Worm (Caenorhabditis elegans) whole organism, late embryonic: ENCODE measurements around the gene R09F10.1.

Experiments used
- C38D4.7 ChIP-seq: fragments of 200-800 bp; sonication (Bioruptor generic); optimal IDR thresholded peaks from 2 replicates; lab custom pipeline; 2018; ENCODE audit warnings: mild to moderate bottlenecking, missing genetic modification characterization, moderate library complexity, missing compliant biosample characterization
- K02D7.2 ChIP-seq: sonication (generic microtip); optimal IDR thresholded peaks from 2 replicates; lab custom pipeline; 2017; ENCODE audit warnings: mild to moderate bottlenecking, missing genetic modification characterization, missing compliant biosample characterization
- T23F11.4 ChIP-seq: fragments of 200-800 bp; sonication (Bioruptor generic); optimal IDR thresholded peaks from 2 replicates; lab custom pipeline; 2018; ENCODE audit warnings: mild to moderate bottlenecking, missing genetic modification characterization, missing compliant biosample characterization
- ama-1 ChIP-seq: fragments of 150-350 bp; optimal IDR thresholded peaks from 2 replicates; lab custom pipeline; 2014
- ceh-14 ChIP-seq: sonication (generic microtip); optimal IDR thresholded peaks from 2 replicates; lab custom pipeline; 2016; ENCODE audit warnings: missing genotype, missing genetic modification characterization, missing compliant biosample characterization
- ceh-19 ChIP-seq: fragments of 200-800 bp; sonication (Bioruptor generic); optimal IDR thresholded peaks from 2 replicates; lab custom pipeline; 2018; ENCODE audit warnings: mild to moderate bottlenecking, missing genetic modification characterization, missing compliant biosample characterization
- ceh-2 ChIP-seq: sonication (generic microtip); optimal IDR thresholded peaks from 2 replicates; lab custom pipeline; 2016; ENCODE audit warnings: missing genotype, missing genetic modification characterization, missing compliant biosample characterization
- ceh-22 ChIP-seq: sonication (generic microtip); optimal IDR thresholded peaks from 2 replicates; lab custom pipeline; 2017; ENCODE audit warnings: missing biosample characterization, missing genetic modification characterization
- ceh-24 ChIP-seq: sonication (generic microtip); optimal IDR thresholded peaks from 2 replicates; lab custom pipeline; 2016; ENCODE audit warnings: mild to moderate bottlenecking, missing genetic modification characterization, missing compliant biosample characterization
- ceh-30 ChIP-seq: fragments of 150-350 bp; optimal IDR thresholded peaks from 2 replicates; lab custom pipeline; 2014; ENCODE audit warnings: missing biosample characterization, missing genetic modification characterization
- ceh-31 ChIP-seq: sonication (generic microtip); optimal IDR thresholded peaks from 2 replicates; lab custom pipeline; 2016; ENCODE audit warnings: missing genetic modification characterization, missing compliant biosample characterization
- ceh-34 ChIP-seq: sonication (generic microtip); optimal IDR thresholded peaks from 2 replicates; lab custom pipeline; 2016; ENCODE audit warnings: mild to moderate bottlenecking, missing genetic modification characterization, missing compliant biosample characterization
- ceh-48 ChIP-seq: sonication (generic microtip); optimal IDR thresholded peaks from 2 replicates; lab custom pipeline; 2016; ENCODE audit warnings: missing genetic modification characterization, inconsistent platforms, missing compliant biosample characterization
- ceh-6 ChIP-seq: fragments of 200-800 bp; sonication (Bioruptor generic); optimal IDR thresholded peaks from 2 replicates; lab custom pipeline; 2018; ENCODE audit warnings: mild to moderate bottlenecking, missing genetic modification characterization, missing compliant biosample characterization
- ceh-9 ChIP-seq: sonication (generic microtip); optimal IDR thresholded peaks from 2 replicates; lab custom pipeline; 2016; ENCODE audit warnings: mild to moderate bottlenecking, missing genetic modification characterization, inconsistent platforms, missing compliant biosample characterization
- che-1 ChIP-seq: sonication (generic microtip); optimal IDR thresholded peaks from 2 replicates; lab custom pipeline; 2016; ENCODE audit warnings: mild to moderate bottlenecking, missing genetic modification characterization, missing compliant biosample characterization
- elt-2 ChIP-seq: sonication (generic microtip); optimal IDR thresholded peaks from 2 replicates; lab custom pipeline; 2016; ENCODE audit warnings: missing genetic modification reagents, missing genetic modification characterization, missing compliant biosample characterization
- ets-4 ChIP-seq: sonication (generic microtip); optimal IDR thresholded peaks from 2 replicates; lab custom pipeline; 2016; ENCODE audit warnings: missing genetic modification characterization, missing compliant biosample characterization
- eyg-1 ChIP-seq: sonication (generic microtip); optimal IDR thresholded peaks from 2 replicates; lab custom pipeline; 2016; ENCODE audit warnings: missing genotype, missing genetic modification characterization, missing compliant biosample characterization
- fkh-10 ChIP-seq: fragments of 150-350 bp; optimal IDR thresholded peaks from 2 replicates; lab custom pipeline; 2014; ENCODE audit warnings: missing biosample characterization, missing genetic modification reagents, missing genetic modification characterization
- fkh-6 ChIP-seq: sonication (generic microtip); optimal IDR thresholded peaks from 2 replicates; lab custom pipeline; 2016; ENCODE audit warnings: missing genetic modification characterization, missing compliant biosample characterization
- hlh-6 ChIP-seq: sonication (generic microtip); optimal IDR thresholded peaks from 2 replicates; lab custom pipeline; 2016; ENCODE audit warnings: missing genotype, missing genetic modification characterization, missing compliant biosample characterization
- hlh-8 ChIP-seq: sonication (generic microtip); optimal IDR thresholded peaks from 2 replicates; lab custom pipeline; 2016; ENCODE audit warnings: missing genotype, missing genetic modification characterization, missing compliant biosample characterization
- lim-6 ChIP-seq: sonication (generic microtip); optimal IDR thresholded peaks from 2 replicates; lab custom pipeline; 2016; ENCODE audit warnings: missing genetic modification characterization, missing compliant biosample characterization
- lin-11 ChIP-seq: fragments of 200-800 bp; sonication (Bioruptor generic); optimal IDR thresholded peaks from 2 replicates; lab custom pipeline; 2018; ENCODE audit warnings: mild to moderate bottlenecking, missing genetic modification characterization, missing compliant biosample characterization
- madf-2 ChIP-seq: sonication (generic microtip); optimal IDR thresholded peaks from 2 replicates; lab custom pipeline; 2017; ENCODE audit warnings: missing genetic modification characterization, missing compliant biosample characterization
- mec-3 ChIP-seq: sonication (generic microtip); optimal IDR thresholded peaks from 2 replicates; lab custom pipeline; 2016; ENCODE audit warnings: borderline replicate concordance, missing genetic modification characterization, missing compliant biosample characterization
- nfya-1 ChIP-seq: sonication (generic microtip); optimal IDR thresholded peaks from 2 replicates; lab custom pipeline; 2017; ENCODE audit warnings: missing genetic modification characterization, mild to moderate bottlenecking, missing compliant biosample characterization, antibody characterized with exemption, moderate library complexity
- npax-4 ChIP-seq: sonication (generic microtip); optimal IDR thresholded peaks from 2 replicates; lab custom pipeline; 2016; ENCODE audit warnings: missing genetic modification characterization, missing compliant biosample characterization
- odd-2 ChIP-seq: sonication (generic microtip); optimal IDR thresholded peaks from 2 replicates; lab custom pipeline; 2017; ENCODE audit warnings: antibody characterized with exemption, mild to moderate bottlenecking, missing genetic modification characterization, missing compliant biosample characterization
- pat-9 ChIP-seq: fragments of 200-800 bp; sonication (Bioruptor generic); optimal IDR thresholded peaks from 2 replicates; lab custom pipeline; 2018; ENCODE audit warnings: mild to moderate bottlenecking, missing genetic modification characterization, moderate library complexity, missing compliant biosample characterization
- pax-1 ChIP-seq: fragments of 150-350 bp; optimal IDR thresholded peaks from 2 replicates; lab custom pipeline; 2014; ENCODE audit warnings: missing biosample characterization, missing genetic modification characterization
- pha-4 ChIP-seq: fragments of 150-350 bp; optimal IDR thresholded peaks from 2 replicates; lab custom pipeline; 2018; ENCODE audit warnings: missing biosample characterization, missing genetic modification reagents, missing genetic modification characterization
- pqm-1 ChIP-seq: sonication (generic microtip); optimal IDR thresholded peaks from 2 replicates; lab custom pipeline; 2016; ENCODE audit warnings: missing genetic modification characterization, missing compliant biosample characterization
- ref-2 ChIP-seq: sonication (generic microtip); optimal IDR thresholded peaks from 2 replicates; lab custom pipeline; 2016; ENCODE audit warnings: missing genetic modification characterization, missing compliant biosample characterization
- sox-2 ChIP-seq: fragments of 200-800 bp; sonication (Bioruptor generic); IDR thresholded peaks from 2 replicates; pipeline ENCODE4 v1.3.6; 2022; ENCODE audit warnings: missing genetic modification reagents, missing genetic modification characterization, missing compliant biosample characterization
- sox-4 ChIP-seq: sonication (generic microtip); optimal IDR thresholded peaks from 2 replicates; lab custom pipeline; 2017; ENCODE audit warnings: mild to moderate bottlenecking, missing genetic modification characterization, inconsistent platforms, missing compliant biosample characterization
- syd-9 ChIP-seq: sonication (generic microtip); optimal IDR thresholded peaks from 2 replicates; lab custom pipeline; 2016; ENCODE audit warnings: mild to moderate bottlenecking, missing genetic modification characterization, moderate library complexity, missing compliant biosample characterization
- tbx-2 ChIP-seq: sonication (generic microtip); optimal IDR thresholded peaks from 2 replicates; lab custom pipeline; 2016; ENCODE audit warnings: missing genetic modification characterization, missing compliant biosample characterization
- ttx-3 ChIP-seq: sonication (generic microtip); optimal IDR thresholded peaks from 2 replicates; lab custom pipeline; 2016; ENCODE audit warnings: missing genetic modification reagents, missing genetic modification characterization, missing compliant biosample characterization
- unc-55 ChIP-seq: sonication (generic microtip); optimal IDR thresholded peaks from 2 replicates; lab custom pipeline; 2017; ENCODE audit warnings: missing biosample characterization, missing genetic modification reagents, missing genetic modification characterization
- zip-5 ChIP-seq: sonication (generic microtip); optimal IDR thresholded peaks from 2 replicates; lab custom pipeline; 2016; ENCODE audit warnings: missing genetic modification characterization, missing compliant biosample characterization

The R09F10.1 gene

DNA sequence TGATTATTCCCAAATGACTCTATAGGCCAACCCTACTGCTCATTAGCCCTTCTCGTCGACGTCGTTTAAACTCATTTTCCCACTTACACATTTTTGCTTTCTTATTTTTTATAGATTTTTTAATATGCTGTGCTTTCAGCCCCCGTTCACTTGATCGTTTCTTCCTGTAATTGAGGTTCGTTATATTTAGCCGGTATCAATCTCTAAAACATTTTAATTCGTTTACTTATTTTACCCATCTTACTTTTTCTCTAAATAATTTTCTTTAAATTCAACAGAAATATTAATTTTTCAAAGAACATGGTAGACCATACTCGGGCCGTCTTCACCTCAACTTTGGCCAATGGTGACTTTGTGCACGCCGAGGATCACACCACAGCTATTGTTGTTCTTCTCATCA is 18.3 kb downstream of the R09F10.1 start, which contains the start of gene F55E10.1:
TSS of gene F55E10.1 (plus strand) at position 301 of the 400 bp plus-strand sequence.
- no peak for TF ChIP-seq ceh-22 (tag; lab: Kevin White, UChicago)
- no peak for TF ChIP-seq tbx-2 (tag; lab: Kevin White, UChicago)
- TF ChIP-seq fkh-6 (tag; lab: Kevin White, UChicago), result no peak
- no peak for TF ChIP-seq ceh-48 (tag; lab: Kevin White, UChicago)
- TF ChIP-seq nfya-1, result no peak
- TF ChIP-seq lin-11 (tag; lab: Kevin White, UChicago), result no peak
- no peak for TF ChIP-seq pha-4 (tag; lab: Kevin White, UChicago)
- TF ChIP-seq unc-55 (GFP tag; lab: Kevin White, UChicago), result no peak
- TF ChIP-seq K02D7.2 (tag; lab: Kevin White, UChicago), result no peak
- no peak for TF ChIP-seq ceh-2
- TF ChIP-seq madf-2, result no peak
- no peak for TF ChIP-seq lim-6
- no peak for TF ChIP-seq ceh-24 (tag; lab: Kevin White, UChicago)
- no peak for TF ChIP-seq ceh-14 (tag; lab: Kevin White, UChicago)
- TF ChIP-seq syd-9, result no peak
- TF ChIP-seq, all 69 proteins: peak for 0

DNA sequence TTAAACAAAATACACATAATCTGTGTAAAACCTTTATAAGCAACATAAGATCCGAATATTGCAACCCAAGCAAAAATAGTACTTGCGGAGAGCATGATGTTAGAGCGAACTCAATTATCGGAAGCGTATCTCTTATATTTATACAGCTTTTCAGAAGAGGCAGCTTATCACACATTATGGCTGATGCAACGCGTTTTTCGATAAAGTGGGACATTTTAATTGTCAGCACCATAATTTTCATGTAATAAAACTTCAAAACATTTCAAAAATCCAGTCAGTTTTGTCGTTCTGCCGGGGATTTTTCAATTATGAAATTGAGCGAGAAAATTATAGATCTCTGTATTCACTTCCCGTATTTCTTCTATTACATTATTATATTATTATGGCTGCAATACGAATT is 22.9 kb downstream of the R09F10.1 start, which contains the start of gene drd-5:
TSS of gene drd-5 (minus strand) at position 101 of the 400 bp plus-strand sequence.
- no peak for TF ChIP-seq ceh-22 (tag; lab: Kevin White, UChicago)
- TF ChIP-seq elt-2 (tag; lab: Kevin White, UChicago), result no peak
- no peak for TF ChIP-seq pha-4 (tag; lab: Kevin White, UChicago)
- no peak for TF ChIP-seq pqm-1 (tag; lab: Kevin White, UChicago)
- TF ChIP-seq ceh-30 (tag; lab: Kevin White, UChicago), result no peak
- TF ChIP-seq fkh-10 (GFP tag; lab: Kevin White, UChicago), result no peak

DNA sequence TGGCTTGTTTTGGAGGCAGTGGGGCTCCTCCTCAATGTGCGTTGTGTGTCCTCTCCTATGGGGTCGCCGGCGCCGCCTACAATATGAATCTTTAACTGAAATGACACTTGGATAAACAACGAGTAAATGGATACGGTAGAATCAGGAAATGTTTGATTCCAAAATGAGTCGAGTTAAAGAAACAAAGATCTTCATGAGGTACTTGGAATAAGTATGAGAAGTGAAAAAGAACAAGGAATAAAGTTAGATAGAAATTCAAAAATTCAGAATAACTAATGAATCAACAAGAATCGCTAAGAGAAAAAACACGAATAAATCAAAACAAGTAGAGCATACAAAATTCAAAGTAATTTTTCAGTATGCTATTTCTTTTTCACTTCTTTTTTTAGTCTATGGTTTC is 27.6 kb downstream of the R09F10.1 start, which contains the start of gene npr-28:
TSS of gene npr-28 (minus strand) at position 101 of the 400 bp plus-strand sequence.
- TF ChIP-seq npax-4 (tag; lab: Kevin White, UChicago), result no peak
- TF ChIP-seq fkh-10 (GFP tag; lab: Kevin White, UChicago), result no peak
- TF ChIP-seq ama-1, result no peak
- no peak for TF ChIP-seq ceh-6 (GFP tag; lab: Kevin White, UChicago)
- no peak for TF ChIP-seq K02D7.2 (tag; lab: Kevin White, UChicago)
- TF ChIP-seq mec-3 (tag; lab: Kevin White, UChicago), result no peak
- TF ChIP-seq ceh-31 (tag; lab: Kevin White, UChicago), result no peak
- TF ChIP-seq ttx-3 (tag; lab: Kevin White, UChicago), result no peak
- TF ChIP-seq sox-2 (GFP tag; lab: Robert Waterston, UW), result no peak
- TF ChIP-seq hlh-6 (tag; lab: Kevin White, UChicago), result no peak
- no peak for TF ChIP-seq ref-2 (tag; lab: Kevin White, UChicago)
- no peak for TF ChIP-seq ceh-30 (tag; lab: Kevin White, UChicago)
- TF ChIP-seq eyg-1, result no peak
- TF ChIP-seq C38D4.7 (GFP tag; lab: Kevin White, UChicago), result no peak
- TF ChIP-seq ceh-34 (tag; lab: Kevin White, UChicago), result no peak
- TF ChIP-seq, all 69 proteins: peak for 0

DNA sequence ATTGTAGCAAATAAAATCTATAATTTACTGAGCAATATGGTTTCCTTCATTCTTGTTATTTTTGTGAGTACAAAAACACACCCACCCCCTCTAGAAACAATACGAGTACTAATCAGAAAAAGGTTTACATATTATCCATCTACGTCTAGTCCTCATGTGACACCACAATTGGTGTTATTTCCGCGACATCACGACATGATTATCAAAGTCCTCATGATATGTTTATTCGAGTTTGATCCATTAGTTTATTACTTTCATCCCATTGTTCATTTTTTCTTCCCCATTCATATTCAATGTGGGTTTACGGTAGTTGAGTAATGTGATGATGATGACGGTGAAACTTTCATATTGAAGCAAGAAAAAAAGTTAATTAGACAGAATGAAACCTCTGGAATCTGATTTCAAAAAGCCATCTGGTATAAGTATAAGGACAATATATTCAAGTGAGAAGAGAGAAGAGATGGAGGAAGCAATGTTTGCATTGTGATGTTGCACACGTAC is 30.9 kb downstream of the R09F10.1 start:
- no peak for TF ChIP-seq npax-4 (tag; lab: Kevin White, UChicago)
- no peak for TF ChIP-seq madf-2
- no peak for TF ChIP-seq ceh-19 (GFP tag; lab: Kevin White, UChicago)
- no peak for TF ChIP-seq sox-4 (tag; lab: Kevin White, UChicago)
- TF ChIP-seq hlh-8, result no peak

DNA sequence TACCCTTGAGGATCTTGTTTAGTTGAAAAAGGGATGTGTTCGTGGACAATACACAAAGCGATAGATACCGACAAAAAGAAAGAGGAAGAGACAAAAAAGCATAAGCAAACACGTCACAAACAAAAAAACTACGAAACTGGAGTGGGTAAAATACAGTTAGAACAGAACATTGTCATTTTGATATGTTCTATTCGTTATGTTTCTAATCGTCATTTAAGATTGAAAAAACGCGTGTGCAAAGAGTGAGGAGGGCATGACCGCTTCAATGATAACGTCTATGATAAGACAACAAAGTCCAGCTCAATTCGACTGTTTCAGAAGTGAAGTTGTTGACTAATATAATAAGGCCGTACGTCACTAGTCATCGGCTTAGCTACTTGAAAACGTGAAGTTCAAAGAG is 32.0 kb downstream of the R09F10.1 start:
- TF ChIP-seq pat-9, result no peak
- TF ChIP-seq ceh-48 (tag; lab: Kevin White, UChicago), result no peak
- no peak for TF ChIP-seq odd-2 (tag; lab: Kevin White, UChicago)
- no peak for TF ChIP-seq pqm-1 (tag; lab: Kevin White, UChicago)
- no peak for TF ChIP-seq che-1 (tag; lab: Kevin White, UChicago)
- no peak for TF ChIP-seq ets-4 (tag; lab: Kevin White, UChicago)
- no peak for TF ChIP-seq fkh-10 (GFP tag; lab: Kevin White, UChicago)
- TF ChIP-seq T23F11.4 (GFP tag; lab: Kevin White, UChicago), result no peak
- no peak for TF ChIP-seq elt-2 (tag; lab: Kevin White, UChicago)
- TF ChIP-seq pha-4 (tag; lab: Kevin White, UChicago), result no peak
- no peak for TF ChIP-seq pax-1
- no peak for TF ChIP-seq C38D4.7 (GFP tag; lab: Kevin White, UChicago)
- TF ChIP-seq zip-5 (tag; lab: Kevin White, UChicago), result no peak
- no peak for TF ChIP-seq ceh-9 (tag; lab: Kevin White, UChicago)
- TF ChIP-seq, all 69 proteins: peak for 0
